Fruit fly (Drosophila melanogaster) whole organism, embryonic: ENCODE results near the gene CG6067.

ENCODE experiments used
- CG18476 ChIP-seq: fragments of 200-800 bp; sonication (Bioruptor generic); optimal IDR thresholded peaks from 2 replicates; lab custom pipeline; 2016; ENCODE audit warnings: missing biosample characterization, mild to moderate bottlenecking, missing genetic modification characterization
- CG9609 ChIP-seq: fragments of 200-800 bp; sonication (Bioruptor generic); optimal IDR thresholded peaks from 3 replicates; lab custom pipeline; 2016; ENCODE audit warnings: missing biosample characterization, missing genetic modification characterization
- Mad ChIP-seq: fragments of 200-800 bp; sonication (Bioruptor generic); optimal IDR thresholded peaks from 2 replicates; lab custom pipeline; 2016; ENCODE audit warnings: missing biosample characterization, missing genetic modification characterization
- ewg ChIP-seq: fragments of 200-800 bp; sonication (Bioruptor generic); optimal IDR thresholded peaks from 3 replicates; lab custom pipeline; 2017; ENCODE audit warnings: mild to moderate bottlenecking, missing biosample characterization, missing genetic modification reagents, missing genetic modification characterization
- mirr ChIP-seq: fragments of 200-800 bp; sonication (Bioruptor generic); optimal IDR thresholded peaks from 3 replicates; lab custom pipeline; 2018; ENCODE audit warnings: missing biosample characterization, mild to moderate bottlenecking, missing genetic modification characterization
- rib ChIP-seq: fragments of 200-800 bp; sonication (Bioruptor generic); IDR thresholded peaks from 2 replicates; pipeline ENCODE4 v1.3.6; 2022; ENCODE audit warnings: missing biosample characterization, missing genetic modification characterization
- tna ChIP-seq: fragments of 200-800 bp; sonication (Bioruptor generic); IDR thresholded peaks from 2 replicates; pipeline ENCODE4 v1.3.6; 2022; ENCODE audit warnings: missing biosample characterization, missing genetic modification characterization; ENCODE audit not compliant: partially characterized antibody

dm6 chrX:5915752-5916493 is 39.5 kb upstream of the CG6067 start:
- no peak for TF ChIP-seq CG18476 (GFP tag; lab: Kevin White, UChicago)
- no peak for TF ChIP-seq rib (GFP tag; lab: Robert Waterston, UW)
- no peak for TF ChIP-seq tna (GFP tag; lab: Robert Waterston, UW)
- TF ChIP-seq CG9609 (GFP tag; lab: Kevin White, UChicago) = no peak
- TF ChIP-seq mirr (GFP tag; lab: Kevin White, UChicago) = no peak
- no peak for TF ChIP-seq ewg (GFP tag; lab: Kevin White, UChicago)
- TF ChIP-seq Mad (GFP tag; lab: Kevin White, UChicago) = no peak
